Fruit fly (Drosophila melanogaster) whole organism, prepupa: ENCODE results near the gene CG32568.

Experiments used
- CG10631 ChIP-seq: fragments of 200-800 bp; sonication (Bioruptor generic); optimal IDR thresholded peaks from 2 replicates; lab custom pipeline; 2016; ENCODE audit warnings: missing biosample characterization, missing genetic modification characterization
- CG10669 ChIP-seq: fragments of 200-800 bp; sonication (Bioruptor generic); optimal IDR thresholded peaks from 3 replicates; lab custom pipeline; 2018; ENCODE audit warnings: missing biosample characterization, mild to moderate bottlenecking, missing genetic modification characterization, moderate library complexity
- CG11294 ChIP-seq: fragments of 200-800 bp; sonication (Bioruptor generic); IDR thresholded peaks from 2 replicates; pipeline ENCODE4 v1.3.6; 2022; ENCODE audit warnings: missing biosample characterization, missing genetic modification characterization
- CG11762 ChIP-seq: fragments of 200-800 bp; sonication (Bioruptor generic); optimal IDR thresholded peaks from 3 replicates; lab custom pipeline; 2016; ENCODE audit warnings: missing biosample characterization, missing genetic modification characterization; ENCODE audit not compliant: insufficient read depth
- CG11902 ChIP-seq: fragments of 200-800 bp; sonication (Bioruptor generic); optimal IDR thresholded peaks from 3 replicates; lab custom pipeline; 2016; ENCODE audit warnings: missing biosample characterization, missing genetic modification characterization
- CG15336 ChIP-seq: fragments of 200-800 bp; sonication (Bioruptor generic); IDR thresholded peaks from 2 replicates; pipeline ENCODE4 v1.3.6; 2022; ENCODE audit warnings: missing biosample characterization, missing genetic modification characterization
- CG1621 ChIP-seq: fragments of 200-800 bp; sonication (Bioruptor generic); optimal IDR thresholded peaks from 3 replicates; lab custom pipeline; 2018; ENCODE audit warnings: missing biosample characterization, mild to moderate bottlenecking, missing genetic modification characterization
- CG16779 ChIP-seq: fragments of 200-800 bp; sonication (Bioruptor generic); optimal IDR thresholded peaks from 3 replicates; lab custom pipeline; 2017; ENCODE audit warnings: missing biosample characterization, mild to moderate bottlenecking, missing genetic modification characterization
- CG3032 ChIP-seq: fragments of 200-800 bp; optimal IDR thresholded peaks from 2 replicates; lab custom pipeline; 2019; ENCODE audit warnings: missing biosample characterization, mild to moderate bottlenecking, missing genetic modification characterization, moderate library complexity
- CG31627 ChIP-seq: fragments of 200-800 bp; sonication (Bioruptor generic); optimal IDR thresholded peaks from 3 replicates; lab custom pipeline; 2016; ENCODE audit warnings: missing biosample characterization, missing genetic modification characterization
- CG32006 ChIP-seq: fragments of 200-800 bp; sonication (Bioruptor generic); optimal IDR thresholded peaks from 3 replicates; lab custom pipeline; 2017; ENCODE audit warnings: missing biosample characterization, mild to moderate bottlenecking, missing genetic modification characterization
- CG34406 ChIP-seq: fragments of 200-800 bp; sonication (Bioruptor generic); optimal IDR thresholded peaks from 3 replicates; lab custom pipeline; 2016; ENCODE audit warnings: missing biosample characterization, missing genetic modification characterization
- CG3919 ChIP-seq: fragments of 200-800 bp; sonication (Bioruptor generic); optimal IDR thresholded peaks from 3 replicates; lab custom pipeline; 2016; ENCODE audit warnings: missing biosample characterization, missing genetic modification characterization
- CG4318 ChIP-seq: fragments of 200-800 bp; sonication (Bioruptor generic); optimal IDR thresholded peaks from 3 replicates; lab custom pipeline; 2017; ENCODE audit warnings: missing biosample characterization, mild to moderate bottlenecking, missing genetic modification characterization
- CG6163 ChIP-seq: fragments of 200-800 bp; sonication (Bioruptor generic); IDR thresholded peaks from 3 replicates; pipeline ENCODE4 v1.3.6; 2022; ENCODE audit warnings: missing biosample characterization, missing genetic modification characterization
- CG6276 ChIP-seq: fragments of 200-800 bp; sonication (Bioruptor generic); optimal IDR thresholded peaks from 2 replicates; lab custom pipeline; 2017; ENCODE audit warnings: missing biosample characterization, mild to moderate bottlenecking, missing genetic modification characterization
- CG6792 ChIP-seq: fragments of 200-800 bp; sonication (Bioruptor generic); optimal IDR thresholded peaks from 3 replicates; lab custom pipeline; 2016; ENCODE audit warnings: missing biosample characterization, missing genetic modification characterization
- CG6854 ChIP-seq: fragments of 200-800 bp; sonication (Bioruptor generic); optimal IDR thresholded peaks from 2 replicates; lab custom pipeline; 2017; ENCODE audit warnings: missing biosample characterization, mild to moderate bottlenecking, missing genetic modification characterization
- CG8119 ChIP-seq: fragments of 200-800 bp; sonication (Bioruptor generic); IDR thresholded peaks from 3 replicates; pipeline ENCODE4 v1.3.6; 2022; ENCODE audit warnings: missing biosample characterization, missing genetic modification characterization
- CG8319 ChIP-seq: fragments of 200-800 bp; sonication (Bioruptor generic); optimal IDR thresholded peaks from 3 replicates; lab custom pipeline; 2016; ENCODE audit warnings: missing biosample characterization, missing genetic modification characterization
- CG8632 ChIP-seq: fragments of 200-800 bp; sonication (Bioruptor generic); optimal IDR thresholded peaks from 3 replicates; lab custom pipeline; 2016; ENCODE audit warnings: missing biosample characterization, missing genetic modification characterization
- CG9139 ChIP-seq: fragments of 200-800 bp; sonication (Bioruptor generic); optimal IDR thresholded peaks from 3 replicates; lab custom pipeline; 2017; ENCODE audit warnings: missing biosample characterization, mild to moderate bottlenecking, missing genetic modification characterization
- Eip75B ChIP-seq: fragments of 200-800 bp; sonication (Bioruptor generic); optimal IDR thresholded peaks from 3 replicates; lab custom pipeline; 2016; ENCODE audit warnings: missing biosample characterization, missing genetic modification characterization
- Eip78C ChIP-seq: fragments of 200-800 bp; sonication (Bioruptor generic); peaks from one replicate; lab custom pipeline; 2016; ENCODE audit warnings: missing biosample characterization, missing genetic modification characterization
- Eip93F ChIP-seq: fragments of 200-800 bp; sonication (Bioruptor generic); optimal IDR thresholded peaks from 2 replicates; lab custom pipeline; 2016; ENCODE audit warnings: missing biosample characterization, mild to moderate bottlenecking, missing genetic modification characterization
- Ets21C ChIP-seq: fragments of 200-800 bp; sonication (Bioruptor generic); optimal IDR thresholded peaks from 3 replicates; lab custom pipeline; 2016; ENCODE audit warnings: missing biosample characterization, missing genetic modification characterization
- Gug ChIP-seq: fragments of 200-800 bp; sonication (Bioruptor generic); IDR thresholded peaks from 2 replicates; pipeline ENCODE4 v1.3.6; 2022; ENCODE audit warnings: missing biosample characterization, missing genetic modification characterization
- Hr38 ChIP-seq: sonication (Bioruptor generic); optimal IDR thresholded peaks from 2 replicates; lab custom pipeline; 2016; ENCODE audit warnings: missing biosample characterization, missing genetic modification characterization
- Hr39 ChIP-seq: fragments of 200-800 bp; sonication (Bioruptor generic); optimal IDR thresholded peaks from 2 replicates; lab custom pipeline; 2016; ENCODE audit warnings: missing biosample characterization, missing genetic modification characterization
- Met ChIP-seq: fragments of 200-800 bp; sonication (Bioruptor generic); optimal IDR thresholded peaks from 3 replicates; lab custom pipeline; 2016; ENCODE audit warnings: missing biosample characterization, missing genetic modification characterization
- OdsH ChIP-seq: fragments of 200-800 bp; sonication (Bioruptor generic); optimal IDR thresholded peaks from 3 replicates; lab custom pipeline; 2016; ENCODE audit warnings: missing biosample characterization, missing genetic modification characterization
- Smox ChIP-seq: fragments of 200-800 bp; sonication (Bioruptor generic); optimal IDR thresholded peaks from 3 replicates; lab custom pipeline; 2016; ENCODE audit warnings: missing biosample characterization, missing genetic modification characterization
- Sox102F ChIP-seq: fragments of 200-800 bp; sonication (Bioruptor generic); optimal IDR thresholded peaks from 2 replicates; lab custom pipeline; 2016; ENCODE audit warnings: missing biosample characterization, mild to moderate bottlenecking, missing genetic modification characterization
- Sox14 ChIP-seq: fragments of 200-800 bp; sonication (Bioruptor generic); optimal IDR thresholded peaks from 3 replicates; lab custom pipeline; 2016; ENCODE audit warnings: missing biosample characterization, missing genetic modification characterization
- Sox15 ChIP-seq: fragments of 200-800 bp; sonication (Bioruptor generic); optimal IDR thresholded peaks from 3 replicates; lab custom pipeline; 2016; ENCODE audit warnings: missing biosample characterization, missing genetic modification characterization
- achi ChIP-seq: fragments of 200-800 bp; sonication (Bioruptor generic); optimal IDR thresholded peaks from 3 replicates; lab custom pipeline; 2016; ENCODE audit warnings: missing biosample characterization, missing genetic modification characterization
- acj6 ChIP-seq: fragments of 200-800 bp; sonication (Bioruptor generic); optimal IDR thresholded peaks from 3 replicates; lab custom pipeline; 2016; ENCODE audit warnings: missing biosample characterization, missing genetic modification characterization
- cyc ChIP-seq: fragments of 200-800 bp; sonication (Bioruptor generic); optimal IDR thresholded peaks from 3 replicates; lab custom pipeline; 2016; ENCODE audit warnings: missing biosample characterization, missing genetic modification characterization
- dac ChIP-seq: fragments of 200-800 bp; sonication (Bioruptor generic); optimal IDR thresholded peaks from 2 replicates; lab custom pipeline; 2017; ENCODE audit warnings: missing biosample characterization, mild to moderate bottlenecking, missing genetic modification characterization
- dsx ChIP-seq: fragments of 200-800 bp; optimal IDR thresholded peaks from 3 replicates; lab custom pipeline; 2019; ENCODE audit warnings: missing biosample characterization, mild to moderate bottlenecking, missing genetic modification characterization, moderate library complexity; ENCODE audit not compliant: poor library complexity, severe bottlenecking
- eg ChIP-seq: fragments of 200-800 bp; sonication (Bioruptor generic); IDR thresholded peaks from 3 replicates; pipeline ENCODE4 v1.3.6; 2022; ENCODE audit warnings: missing biosample characterization, missing genetic modification characterization
- fd59A ChIP-seq: fragments of 200-800 bp; sonication (Bioruptor generic); optimal IDR thresholded peaks from 2 replicates; lab custom pipeline; 2017; ENCODE audit warnings: missing biosample characterization, mild to moderate bottlenecking, missing genetic modification characterization, missing genetic modification reagents
- fkh ChIP-seq: fragments of 200-800 bp; sonication (Bioruptor generic); optimal IDR thresholded peaks from 3 replicates; lab custom pipeline; 2017; ENCODE audit warnings: missing biosample characterization, mild to moderate bottlenecking, missing genetic modification characterization, moderate library complexity
- lz ChIP-seq: fragments of 200-800 bp; sonication (Bioruptor generic); optimal IDR thresholded peaks from 3 replicates; lab custom pipeline; 2016; ENCODE audit warnings: missing biosample characterization, missing genetic modification characterization
- net ChIP-seq: fragments of 200-800 bp; sonication (Bioruptor generic); optimal IDR thresholded peaks from 3 replicates; lab custom pipeline; 2016; ENCODE audit warnings: missing biosample characterization, missing genetic modification characterization
- pdm3 ChIP-seq: fragments of 200-800 bp; sonication (Bioruptor generic); optimal IDR thresholded peaks from 3 replicates; lab custom pipeline; 2016; ENCODE audit warnings: missing biosample characterization, missing genetic modification characterization
- salr ChIP-seq, 2 experiments: fragments of 200-800 bp; sonication (Bioruptor generic); optimal IDR thresholded peaks; 3 replicates each; lab custom pipeline; 2016 to 2018; ENCODE audit warnings: missing biosample characterization in 2 of 2, missing genetic modification characterization in 2 of 2, mild to moderate bottlenecking in 1 of 2
- ss ChIP-seq, 2 experiments: fragments of 200-800 bp; sonication (Bioruptor generic); optimal IDR thresholded peaks; 2 replicates in 1 of 2; 3 replicates in 1 of 2; lab custom pipeline; 2017 to 2018; ENCODE audit warnings: mild to moderate bottlenecking in 2 of 2, missing biosample characterization in 2 of 2, missing genetic modification characterization in 2 of 2, moderate library complexity in 1 of 2
- topi ChIP-seq: fragments of 200-800 bp; sonication (Bioruptor generic); optimal IDR thresholded peaks from 3 replicates; lab custom pipeline; 2016; ENCODE audit warnings: missing biosample characterization, missing genetic modification characterization
- vri ChIP-seq: fragments of 200-800 bp; sonication (Bioruptor generic); optimal IDR thresholded peaks from 3 replicates; lab custom pipeline; 2016; ENCODE audit warnings: missing biosample characterization, mild to moderate bottlenecking, missing genetic modification characterization

CG32568 gene

dm6 chrX:16764955-16765354 is 24.2 kb downstream of the CG32568 start (continued):
- TF ChIP-seq CG8119 (GFP tag; lab: Robert Waterston, UW) (peak; percentile 38; the same call in 1 of the 3 replicates), OdsH (GFP tag; lab: Kevin White, UChicago) (peak; percentile 14), CG31627 (no peak), fd59A (GFP tag; lab: Kevin White, UChicago) (peak; percentile 14), topi (peak; percentile 47), CG10669 (GFP tag; lab: Kevin White, UChicago) (peak; percentile 3), Eip93F (no peak), CG15336 (peak; percentile 36), cyc (no peak), CG8632 (GFP tag; lab: Kevin White, UChicago) (peak; percentile 1)

dm6 chrX:16765809-16766208 is 25.1 kb downstream of the CG32568 start:
- TF ChIP-seq dac = no peak
- TF ChIP-seq Eip78C (GFP tag; lab: Kevin White, UChicago) = peak; percentile 84
- TF ChIP-seq CG8119 (GFP tag; lab: Robert Waterston, UW) = peak; percentile 46; the same call in 2 of the 3 replicates
- TF ChIP-seq achi (GFP tag; lab: Kevin White, UChicago) = peak; percentile 47
- no peak for TF ChIP-seq CG6276
- TF ChIP-seq cyc = no peak
- no peak for TF ChIP-seq Gug (GFP tag; lab: Robert Waterston, UW)
- peak; percentile 40 for TF ChIP-seq acj6 (GFP tag; lab: Kevin White, UChicago)
- TF ChIP-seq salr (GFP tag; optimal IDR thresholded peaks at IDR 0.05; lab: Kevin White, UChicago) = no peak
- peak; percentile 2 for TF ChIP-seq fd59A (GFP tag; lab: Kevin White, UChicago)
- TF ChIP-seq Eip93F = no peak
- TF ChIP-seq CG16779 (tag; lab: Kevin White, UChicago) = no peak
- peak; percentile 55 for TF ChIP-seq CG32006 (GFP tag; lab: Kevin White, UChicago)
- no peak for TF ChIP-seq vri (GFP tag; lab: Kevin White, UChicago)
- TF ChIP-seq CG10631 (GFP tag; lab: Kevin White, UChicago) = peak; percentile 42
- 0 out of 3 replicates have a peak, but pooled peaks have one; percentile 38 for TF ChIP-seq eg
- peak; percentile 50 for TF ChIP-seq pdm3 (GFP tag; lab: Kevin White, UChicago)
- peak; percentile 37 for TF ChIP-seq Eip75B (GFP tag; lab: Kevin White, UChicago)
- TF ChIP-seq CG6854 (GFP tag; lab: Kevin White, UChicago) = no peak
- TF ChIP-seq CG11762 (GFP tag; lab: Kevin White, UChicago) = no peak
- TF ChIP-seq CG11294 = no peak
- TF ChIP-seq ss (GFP tag; optimal IDR thresholded peaks at IDR 0.05; lab: Kevin White, UChicago) = peak in 1 of 2 experiments; percentile 24
- no peak for TF ChIP-seq CG1621 (tag; lab: Kevin White, UChicago)
- peak; percentile 7 for TF ChIP-seq Smox (GFP tag; lab: Kevin White, UChicago)
- peak; percentile 54 for TF ChIP-seq OdsH (GFP tag; lab: Kevin White, UChicago)
- peak; percentile 30 for TF ChIP-seq CG8632 (GFP tag; lab: Kevin White, UChicago)
- TF ChIP-seq Sox102F = no peak
- no peak for TF ChIP-seq CG6163 (GFP tag; lab: Robert Waterston, UW)
- no peak for TF ChIP-seq net (GFP tag; lab: Kevin White, UChicago)
- no peak for TF ChIP-seq CG11902 (GFP tag; lab: Kevin White, UChicago)
- TF ChIP-seq topi = peak; percentile 1
- peak; percentile 13 for TF ChIP-seq CG6792 (GFP tag; lab: Kevin White, UChicago)
- peak; percentile 30 for TF ChIP-seq Sox14 (GFP tag; lab: Kevin White, UChicago)
- TF ChIP-seq Sox15 (GFP tag; lab: Kevin White, UChicago) = no peak
- no peak for TF ChIP-seq CG9139 (GFP tag; lab: Kevin White, UChicago)
- TF ChIP-seq fkh (GFP tag; lab: Kevin White, UChicago) = no peak
- TF ChIP-seq CG15336 = peak; percentile 65; the same call in 1 of the 2 replicates
- TF ChIP-seq Hr39 (GFP tag; lab: Kevin White, UChicago) = no peak
- peak; percentile 7 for TF ChIP-seq CG3919 (GFP tag; lab: Kevin White, UChicago)
- TF ChIP-seq Met = peak; percentile 10
- peak; percentile 4 for TF ChIP-seq dsx
- no peak for TF ChIP-seq Hr38 (GFP tag; lab: Kevin White, UChicago)
- no peak for TF ChIP-seq CG4318 (GFP tag; lab: Kevin White, UChicago)
- TF ChIP-seq CG34406 = no peak
- no peak for TF ChIP-seq CG8319 (GFP tag; lab: Kevin White, UChicago)
- TF ChIP-seq CG3032 (tag; lab: Kevin White, UChicago) = peak; percentile 37
- TF ChIP-seq lz (GFP tag; lab: Kevin White, UChicago) = no peak
- no peak for TF ChIP-seq Ets21C (GFP tag; lab: Kevin White, UChicago)
